Fruit fly (Drosophila melanogaster): ENCODE results near the gene AdipoR.

Gene AdipoR

dm6 chr3R:22530305-22530704 lies 17.3 kb downstream of the AdipoR start, which contains the start of gene CG33099 (continued):
- TF ChIP-seq az2 (GFP tag; optimal IDR thresholded peaks at IDR 0.05) (no peak), CG13287 (GFP tag; IDR thresholded peaks at IDR 0.05; ENCODE audit: partially characterized antibody) (no peak), Hsf (GFP tag; optimal IDR thresholded peaks at IDR 0.05) (no peak), inv (GFP tag; IDR thresholded peaks at IDR 0.05; ENCODE audit: partially characterized antibody) (no peak), Hr3 (GFP tag; optimal IDR thresholded peaks at IDR 0.05) (no peak), CG9215 (GFP tag; IDR thresholded peaks at IDR 0.05) (no peak), CG30431 (GFP tag; optimal IDR thresholded peaks at IDR 0.05) (no peak), tna (GFP tag; IDR thresholded peaks at IDR 0.05; ENCODE audit: partially characterized antibody) (no peak), crc (GFP tag; optimal IDR thresholded peaks at IDR 0.05) (no peak), unc-4 (GFP tag; IDR thresholded peaks at IDR 0.05; ENCODE audit: partially characterized antibody) (no peak), odd (GFP tag; optimal IDR thresholded peaks at IDR 0.05) (peak; percentile 48), sima (GFP tag; optimal IDR thresholded peaks at IDR 0.05) (no peak), CG10274 (GFP tag; optimal IDR thresholded peaks at IDR 0.05) (no peak), pfk (GFP tag; optimal IDR thresholded peaks at IDR 0.05) (peak; percentile 25), CG1792 (GFP tag; optimal IDR thresholded peaks at IDR 0.05) (peak; percentile 30), Hr51 (GFP tag; optimal IDR thresholded peaks at IDR 0.05) (peak in 1 of 2 experiments; percentile 16), CG8089 (GFP tag; optimal IDR thresholded peaks at IDR 0.05) (no peak), bcd (GFP tag; optimal IDR thresholded peaks at IDR 0.05) (peak; percentile 11), disco-r (GFP tag; optimal IDR thresholded peaks at IDR 0.05) (no peak), CG13123 (GFP tag; optimal IDR thresholded peaks at IDR 0.05) (peak; percentile 30), kah (GFP tag; optimal IDR thresholded peaks at IDR 0.05) (no peak), slp2 (GFP tag; optimal IDR thresholded peaks at IDR 0.05) (peak; percentile 9), CG17802 (tag; optimal IDR thresholded peaks at IDR 0.05) (no peak), sug (tag; optimal IDR thresholded peaks at IDR 0.05) (peak; percentile 65), CG31388 (GFP tag; optimal IDR thresholded peaks at IDR 0.05) (no peak), zfh1 (GFP tag; IDR thresholded peaks at IDR 0.05) (0 out of 3 replicates have a peak, but pooled peaks have one; percentile 34), row (GFP tag; IDR thresholded peaks at IDR 0.05) (no peak), ssp (GFP tag; IDR thresholded peaks at IDR 0.05) (no peak), gfzf (GFP tag; optimal IDR thresholded peaks at IDR 0.05) (no peak), Pdp1 (GFP tag; optimal IDR thresholded peaks at IDR 0.05) (peak in 1 of 2 experiments; percentile 69), bsh (GFP tag; optimal IDR thresholded peaks at IDR 0.05) (peak in 1 of 2 experiments; percentile 29), insv (GFP tag; optimal IDR thresholded peaks at IDR 0.05) (peak in 1 of 2 experiments; percentile 45), ewg (GFP tag; optimal IDR thresholded peaks at IDR 0.05) (no peak), crol (GFP tag; IDR thresholded peaks at IDR 0.05) (no peak), HLH54F (GFP tag; optimal IDR thresholded peaks at IDR 0.05) (no peak), bigmax (GFP tag; optimal IDR thresholded peaks at IDR 0.05) (no peak), Ssrp (tag; optimal IDR thresholded peaks at IDR 0.05) (no peak), cad (GFP tag; optimal IDR thresholded peaks at IDR 0.05) (no peak), dmrt11E (tag; optimal IDR thresholded peaks at IDR 0.05) (peak; percentile 31), Fer2 (tag; optimal IDR thresholded peaks at IDR 0.05) (no peak), CG9876 (GFP tag; optimal IDR thresholded peaks at IDR 0.05) (no peak), CG12744 (GFP tag; optimal IDR thresholded peaks at IDR 0.05) (peak; percentile 26), B-H1 (GFP tag; IDR thresholded peaks at IDR 0.05) (no peak; the same call in 2 of the 3 replicates), NfI (GFP tag; optimal IDR thresholded peaks at IDR 0.05) (no peak), CG17186 (GFP tag; optimal IDR thresholded peaks at IDR 0.05) (no peak), CG7987 (GFP tag; optimal IDR thresholded peaks at IDR 0.05) (peak; percentile 72), toy (GFP tag; IDR thresholded peaks at IDR 0.05) (peak; percentile 29; the same call in 1 of the 2 replicates), CG12942 (GFP tag; optimal IDR thresholded peaks at IDR 0.05) (no peak), ac (GFP tag; optimal IDR thresholded peaks at IDR 0.05) (peak; percentile 13), klu (GFP tag; IDR thresholded peaks at IDR 0.05) (no peak), cwo (GFP tag; optimal IDR thresholded peaks at IDR 0.05) (no peak)
